Fruit fly (Drosophila melanogaster) S2 (cell line): ENCODE results near the gene Tep4.

Experiments
- CG8478 ChIP-seq: fragments of >200 bp; optimal IDR thresholded peaks from 2 replicates; lab custom pipeline; 2018
- CTCF ChIP-seq, 2 experiments: fragments of >200 bp; optimal IDR thresholded peaks; 2 replicates each; lab custom pipeline; 2018

DNA sequence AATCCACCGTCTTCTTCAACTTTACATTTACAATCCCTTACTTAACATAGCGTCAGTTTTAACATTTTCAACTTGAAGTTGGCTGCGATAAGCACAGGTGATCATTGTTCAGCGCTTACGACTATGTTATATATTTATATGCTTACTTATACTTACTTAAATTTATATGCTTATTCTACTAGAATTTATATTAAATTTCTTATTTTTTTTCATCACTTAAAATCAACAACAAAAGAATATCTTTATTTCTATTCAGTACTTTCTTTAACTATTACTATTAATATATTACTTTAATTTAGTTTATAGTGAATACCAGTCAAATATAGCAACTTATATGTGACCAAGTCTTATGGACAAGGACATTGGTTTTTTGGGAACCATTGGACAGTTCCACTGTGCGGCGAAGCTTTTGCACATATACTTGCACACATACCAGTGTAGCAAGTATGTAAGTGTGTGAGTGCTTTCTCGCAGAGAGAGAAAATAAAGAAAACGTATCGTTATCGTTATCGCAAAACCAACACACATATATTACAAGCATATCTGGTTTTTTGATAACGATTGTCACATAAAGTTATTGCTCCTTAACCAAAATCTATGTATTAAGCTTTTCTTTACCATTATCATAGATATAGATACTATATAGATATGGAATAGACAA lies 31.0 kb upstream of the Tep4 start, which contains the start of gene Hasp:
- TF ChIP-seq CTCF (optimal IDR thresholded peaks at IDR 0.05; lab: Kevin White, UChicago) (no peak), CG8478 (lab: Kevin White, UChicago) (no peak)
